Worm (Caenorhabditis elegans) whole organism, early embryonic: ENCODE measurements around the gene ugt-55.

Source experiments
- F13C5.2 ChIP-seq: sonication (generic microtip); optimal IDR thresholded peaks from 2 replicates; lab custom pipeline; 2017; ENCODE audit warnings: mild to moderate bottlenecking, missing genetic modification characterization, inconsistent platforms, missing compliant biosample characterization
- aly-1 ChIP-seq: sonication (generic microtip); optimal IDR thresholded peaks from 2 replicates; lab custom pipeline; 2016; ENCODE audit warnings: missing genetic modification characterization, missing compliant biosample characterization
- ama-1 ChIP-seq: fragments of 150-350 bp; optimal IDR thresholded peaks from 2 replicates; lab custom pipeline; 2014
- ceh-13 ChIP-seq: fragments of 200-800 bp; sonication (Bioruptor generic); optimal IDR thresholded peaks from 2 replicates; lab custom pipeline; 2018; ENCODE audit warnings: mild to moderate bottlenecking, missing genetic modification characterization, missing compliant biosample characterization
- ceh-36 ChIP-seq: sonication (generic microtip); optimal IDR thresholded peaks from 2 replicates; lab custom pipeline; 2016; ENCODE audit warnings: missing genetic modification characterization, inconsistent platforms, missing compliant biosample characterization
- ets-7 ChIP-seq: sonication (generic microtip); optimal IDR thresholded peaks from 2 replicates; lab custom pipeline; 2016; ENCODE audit warnings: missing genotype, missing genetic modification characterization, missing compliant biosample characterization
- flt-1 ChIP-seq: fragments of 200-800 bp; sonication (Bioruptor generic); IDR thresholded peaks from 2 replicates; pipeline ENCODE4 v1.3.6; 2022; ENCODE audit warnings: missing genetic modification characterization, missing compliant biosample characterization
- hmbx-1 ChIP-seq: sonication (generic microtip); optimal IDR thresholded peaks from 2 replicates; lab custom pipeline; 2016; ENCODE audit warnings: mild to moderate bottlenecking, missing genetic modification characterization, missing compliant biosample characterization
- hmg-4 ChIP-seq: fragments of 200-800 bp; sonication (Bioruptor generic); optimal IDR thresholded peaks from 2 replicates; lab custom pipeline; 2018; ENCODE audit warnings: mild to moderate bottlenecking, missing genetic modification characterization, missing compliant biosample characterization
- hnd-1 ChIP-seq: sonication (generic microtip); optimal IDR thresholded peaks from 2 replicates; lab custom pipeline; 2016; ENCODE audit warnings: missing genetic modification characterization, missing compliant biosample characterization
- pes-1 ChIP-seq: fragments of 200-800 bp; sonication (Bioruptor generic); IDR thresholded peaks from 2 replicates; pipeline ENCODE4 v1.3.6; 2022; ENCODE audit warnings: missing genetic modification reagents, missing genetic modification characterization, missing compliant biosample characterization
- sea-1 ChIP-seq: fragments of 200-800 bp; sonication (Bioruptor generic); conservative IDR thresholded peaks from 2 replicates; pipeline ENCODE4 v1.3.6; 2022; ENCODE audit warnings: missing genetic modification characterization, missing compliant biosample characterization
- tbx-37 ChIP-seq: fragments of 200-800 bp; sonication (Bioruptor generic); conservative IDR thresholded peaks from 2 replicates; pipeline ENCODE4 v1.3.6; 2022; ENCODE audit warnings: missing genetic modification reagents, missing genetic modification characterization, missing compliant biosample characterization
- tra-4 ChIP-seq: sonication (generic microtip); optimal IDR thresholded peaks from 2 replicates; lab custom pipeline; 2017; ENCODE audit warnings: missing genetic modification characterization, missing compliant biosample characterization

ce11 chrV:12296794-12297193 is 40.3 kb downstream of the ugt-55 start:
- TF ChIP-seq hmbx-1 (tag; lab: Kevin White, UChicago) = no peak
- no peak for TF ChIP-seq ama-1 (lab: Kevin White, UChicago)
- no peak for TF ChIP-seq hmg-4 (GFP tag; lab: Kevin White, UChicago)
- TF ChIP-seq F13C5.2 = no peak
- no peak for TF ChIP-seq tra-4 (tag; lab: Kevin White, UChicago)
- TF ChIP-seq ceh-13 (GFP tag; lab: Kevin White, UChicago) = no peak
- no peak for TF ChIP-seq flt-1 (GFP tag; lab: Robert Waterston, UW)
- TF ChIP-seq ceh-36 = no peak
- TF ChIP-seq tbx-37 (GFP tag; lab: Robert Waterston, UW) = no peak
- TF ChIP-seq aly-1 (tag; lab: Kevin White, UChicago) = no peak
- TF ChIP-seq pes-1 = no peak
- no peak for TF ChIP-seq hnd-1 (tag; lab: Kevin White, UChicago)
- no peak for TF ChIP-seq sea-1 (GFP tag; lab: Robert Waterston, UW)
- no peak for TF ChIP-seq ets-7 (tag; lab: Kevin White, UChicago)
